Worm (Caenorhabditis elegans) whole organism, L4 larva: ENCODE results near the gene F53B2.8.

Experiments used
- ama-1 ChIP-seq: fragments of 150-350 bp; optimal IDR thresholded peaks from 2 replicates; lab custom pipeline; 2014; ENCODE audit warnings: inconsistent platforms, mixed read lengths
- pha-4 ChIP-seq, 2 experiments: fragments of 150-350 bp in 1 of 2; fragments of 200-800 bp in 1 of 2; sonication (Bioruptor generic) in 1 of 2; IDR thresholded peaks in 1 of 2; optimal IDR thresholded peaks in 1 of 2; 2 replicates each; pipeline versions ENCODE4 v1.3.6 to Lab custom; 2014 to 2022; ENCODE audit warnings: missing genetic modification characterization in 2 of 2, missing genetic modification reagents in 2 of 2, missing biosample characterization in 1 of 2, missing compliant biosample characterization in 1 of 2

DNA sequence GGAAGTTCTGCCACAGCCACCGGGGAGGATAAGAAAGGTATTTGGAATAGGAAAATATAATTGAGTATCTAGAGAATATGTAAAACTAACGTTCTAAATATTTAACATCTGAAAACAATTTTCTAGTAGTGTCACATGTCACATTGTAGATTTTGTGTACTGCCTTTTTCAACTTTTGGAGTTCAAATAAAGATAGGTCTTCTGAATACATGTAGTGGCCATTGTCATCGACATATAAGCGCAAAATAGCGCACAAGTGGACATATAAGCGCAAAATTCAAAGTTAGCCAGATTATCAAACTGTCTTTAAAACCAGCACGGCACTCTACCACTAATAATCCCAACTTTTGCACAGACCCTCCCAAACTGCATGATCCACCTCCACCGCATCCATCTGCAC is 47.1 kb upstream of the F53B2.8 start:
- TF ChIP-seq ama-1 (no peak), pha-4 (GFP tag; IDR thresholded peaks at IDR 0.05; lab: Robert Waterston, UW) (no peak), pha-4 (tag; optimal IDR thresholded peaks at IDR 0.05; lab: Kevin White, UChicago) (no peak)
